Worm (Caenorhabditis elegans): ENCODE measurements around the gene rgs-5.

DNA sequence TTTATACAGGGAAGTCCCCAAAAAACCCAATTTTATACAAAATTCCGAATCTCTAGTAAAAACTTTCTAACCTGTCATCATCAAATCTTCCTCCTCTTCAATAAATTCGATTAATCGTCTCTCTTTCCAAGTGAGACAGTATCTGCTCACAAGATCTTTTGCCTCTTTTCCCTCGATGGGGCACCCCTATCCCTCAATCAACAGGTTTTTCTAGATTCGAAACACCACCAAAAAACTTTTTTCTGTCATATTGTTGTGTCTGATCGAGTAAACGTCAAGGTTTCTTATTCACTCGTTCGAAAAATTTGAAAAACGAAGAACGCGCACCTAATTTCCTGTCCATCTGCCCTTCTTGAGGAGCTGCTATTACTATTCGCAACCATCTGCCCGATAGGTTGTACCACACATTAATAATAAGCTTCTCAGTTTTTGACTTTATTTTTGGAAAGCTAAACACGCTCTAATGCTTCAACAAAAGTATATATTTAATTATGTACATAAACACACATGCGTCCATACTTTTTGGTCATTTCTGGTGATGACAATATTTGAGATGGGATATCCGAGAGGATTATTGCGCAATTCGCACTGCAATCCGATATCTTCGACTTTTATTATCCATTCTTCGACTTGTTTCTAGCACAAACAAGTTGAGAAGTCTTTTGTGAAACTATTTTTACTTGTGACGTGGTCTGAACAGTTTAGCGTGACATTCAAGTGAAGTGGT lies 20.9 kb downstream of the rgs-5 start:
- TF ChIP-seq cebp-2 (GFP tag; IDR thresholded peaks at IDR 0.05) (no peak), F57C9.4 (tag; optimal IDR thresholded peaks at IDR 0.05) (no peak), pha-4 (tag; optimal IDR thresholded peaks at IDR 0.05) (no peak), unc-62 (GFP tag; optimal IDR thresholded peaks at IDR 0.05) (no peak), T26A5.8 (tag; optimal IDR thresholded peaks at IDR 0.05) (no peak), let-607 (tag; optimal IDR thresholded peaks at IDR 0.05) (no peak), F23B12.7 (tag; optimal IDR thresholded peaks at IDR 0.05; ENCODE audit: insufficient read depth) (no peak)
